Fruit fly (Drosophila melanogaster): Measurements from ENCODE around the gene NHP2.
A peak's percentile ranks its signal among the peaks of the same experiment; 100 is the strongest.

NHP2 gene

dm6 chr3L:14784949-14785408 is 17.0 kb downstream of the NHP2 start (continued):
- TF ChIP-seq CG15696 (tag; optimal IDR thresholded peaks at IDR 0.05) (peak; percentile 95), pum (GFP tag; optimal IDR thresholded peaks at IDR 0.05) (peak; percentile 92), ftz-f1 (GFP tag; optimal IDR thresholded peaks at IDR 0.05) (peak; percentile 51), sr (GFP tag; IDR thresholded peaks at IDR 0.05) (peak; percentile 25; the same call in 1 of the 3 replicates), CG11696 (GFP tag; IDR thresholded peaks at IDR 0.05) (peak; percentile 96), Xrp1 (GFP tag; IDR thresholded peaks at IDR 0.05) (peak; percentile 94), CG4820 (GFP tag; optimal IDR thresholded peaks at IDR 0.05) (peak; percentile 96), ase (GFP tag; IDR thresholded peaks at IDR 0.05) (peak; percentile 79), CG9797 (GFP tag; optimal IDR thresholded peaks at IDR 0.05) (peak; percentile 42), D19B (GFP tag; optimal IDR thresholded peaks at IDR 0.05) (peak; percentile 92), zfh2 (GFP tag; optimal IDR thresholded peaks at IDR 0.05) (peak; percentile 85), tna (GFP tag; IDR thresholded peaks at IDR 0.05; ENCODE audit: partially characterized antibody) (no peak), fd96Cb (tag; optimal IDR thresholded peaks at IDR 0.05) (peak; percentile 98), Lim3 (GFP tag; IDR thresholded peaks at IDR 0.05) (peak; percentile 84), CG9727 (GFP tag; optimal IDR thresholded peaks at IDR 0.05) (peak; percentile 99), jing (GFP tag; optimal IDR thresholded peaks at IDR 0.05) (peak; percentile 92), tap (tag; optimal IDR thresholded peaks at IDR 0.05) (peak; percentile 97), CG9932 (GFP tag; IDR thresholded peaks at IDR 0.05) (peak; percentile 89), CG5245 (GFP tag; optimal IDR thresholded peaks at IDR 0.05) (peak; percentile 95), CG16813 (GFP tag; IDR thresholded peaks at IDR 0.05; ENCODE audit: partially characterized antibody) (no peak), lab (GFP tag; optimal IDR thresholded peaks at IDR 0.05) (peak; percentile 97), ap (GFP tag; IDR thresholded peaks at IDR 0.05) (peak; percentile 83), CG18619 (GFP tag; optimal IDR thresholded peaks at IDR 0.05) (peak; percentile 98), twi (tag; optimal IDR thresholded peaks at IDR 0.05) (peak; percentile 94), CG7839 (tag; optimal IDR thresholded peaks at IDR 0.05) (peak; percentile 99), sens-2 (GFP tag; IDR thresholded peaks at IDR 0.05) (peak; percentile 71; the same call in 1 of the 2 replicates), zen (tag; optimal IDR thresholded peaks at IDR 0.05) (peak; percentile 95), Optix (GFP tag; IDR thresholded peaks at IDR 0.05) (peak; percentile 77), trh (GFP tag; optimal IDR thresholded peaks at IDR 0.05) (peak; percentile 93), HLHmδ (GFP tag; optimal IDR thresholded peaks at IDR 0.05) (no peak), bigmax (GFP tag; optimal IDR thresholded peaks at IDR 0.05) (peak; percentile 51), HmgZ (tag; optimal IDR thresholded peaks at IDR 0.05) (peak; percentile 96), Med (GFP tag) (peak; percentile 99), Bdp1 (GFP tag; optimal IDR thresholded peaks at IDR 0.05) (peak; percentile 88), CG6854 (GFP tag; optimal IDR thresholded peaks at IDR 0.05) (peak; percentile 97), rib (GFP tag; IDR thresholded peaks at IDR 0.05) (peak; percentile 85), CG6175 (GFP tag; IDR thresholded peaks at IDR 0.05) (peak; percentile 76; the same call in 2 of the 3 replicates), Awh (GFP tag; IDR thresholded peaks at IDR 0.05) (peak; percentile 73), CG11560 (tag; IDR thresholded peaks at IDR 0.05) (peak; percentile 81), row (GFP tag; IDR thresholded peaks at IDR 0.05) (peak; percentile 95), amos (GFP tag; IDR thresholded peaks at IDR 0.05; ENCODE audit: partially characterized antibody) (no peak), fd3F (GFP tag; optimal IDR thresholded peaks at IDR 0.05) (peak; percentile 95), nerfin-1 (tag; optimal IDR thresholded peaks at IDR 0.05) (peak; percentile 95), CG10147 (GFP tag; optimal IDR thresholded peaks at IDR 0.05) (peak; percentile 99), CG10979 (tag; optimal IDR thresholded peaks at IDR 0.05) (peak; percentile 98), repo (GFP tag; optimal IDR thresholded peaks at IDR 0.05) (peak; percentile 90), CG13894 (tag; optimal IDR thresholded peaks at IDR 0.05) (peak; percentile 68), pb (GFP tag; optimal IDR thresholded peaks at IDR 0.05) (peak; percentile 91), fd102C (GFP tag; optimal IDR thresholded peaks at IDR 0.05) (peak; percentile 60), NC2α (GFP tag; optimal IDR thresholded peaks at IDR 0.05) (peak; percentile 91)

Measured in whole organism, embryonic.